Fruit fly (Drosophila melanogaster) whole organism, pupa: Measurements from ENCODE around the gene AgmNAT.
A peak's percentile ranks its signal among the peaks of the same experiment; 100 is the strongest.

Source experiments
- CG10348 ChIP-seq: fragments of 200-800 bp; sonication (Bioruptor generic); IDR thresholded peaks from 2 replicates; pipeline ENCODE4 v1.3.6; 2022; ENCODE audit warnings: missing biosample characterization, missing genetic modification characterization
- CG12605 ChIP-seq: fragments of 200-800 bp; sonication (Bioruptor generic); IDR thresholded peaks from 2 replicates; pipeline ENCODE4 v1.3.6; 2022; ENCODE audit warnings: missing biosample characterization, missing genetic modification characterization
- CG13204 ChIP-seq: fragments of 200-800 bp; sonication (Bioruptor generic); optimal IDR thresholded peaks from 2 replicates; lab custom pipeline; 2018; ENCODE audit warnings: missing biosample characterization, mild to moderate bottlenecking, missing genetic modification characterization, moderate library complexity
- CG14655 ChIP-seq: fragments of 200-800 bp; sonication (Bioruptor generic); optimal IDR thresholded peaks from 3 replicates; lab custom pipeline; 2017; ENCODE audit warnings: mild to moderate bottlenecking, missing biosample characterization, missing genetic modification reagents, missing genetic modification characterization
- CG15710 ChIP-seq: fragments of 200-800 bp; sonication (Bioruptor generic); optimal IDR thresholded peaks from 2 replicates; lab custom pipeline; 2018; ENCODE audit warnings: missing biosample characterization, mild to moderate bottlenecking, missing genetic modification characterization, moderate library complexity
- CG17806 ChIP-seq: fragments of 200-800 bp; sonication (Bioruptor generic); optimal IDR thresholded peaks from 2 replicates; lab custom pipeline; 2018; ENCODE audit warnings: missing biosample characterization, mild to moderate bottlenecking, missing genetic modification characterization, moderate library complexity
- CG32121 ChIP-seq: fragments of 200-800 bp; sonication (Bioruptor generic); IDR thresholded peaks from 2 replicates; pipeline ENCODE4 v1.3.6; 2022; ENCODE audit warnings: missing biosample characterization, missing genetic modification characterization
- CG34367 ChIP-seq: fragments of 200-800 bp; sonication (Bioruptor generic); optimal IDR thresholded peaks from 2 replicates; lab custom pipeline; 2018; ENCODE audit warnings: missing biosample characterization, mild to moderate bottlenecking, missing genetic modification characterization
- CG4496 ChIP-seq: fragments of 200-800 bp; sonication (Bioruptor generic); IDR thresholded peaks from 3 replicates; pipeline ENCODE4 v1.3.6; 2022; ENCODE audit warnings: missing biosample characterization, missing genetic modification characterization
- CG8159 ChIP-seq: fragments of 200-800 bp; sonication (Bioruptor generic); optimal IDR thresholded peaks from 3 replicates; lab custom pipeline; 2018; ENCODE audit warnings: missing biosample characterization, mild to moderate bottlenecking, missing genetic modification characterization, moderate library complexity
- CG8301 ChIP-seq: fragments of 200-800 bp; sonication (Bioruptor generic); optimal IDR thresholded peaks from 2 replicates; lab custom pipeline; 2018; ENCODE audit warnings: missing biosample characterization, mild to moderate bottlenecking, missing genetic modification characterization
- CG9948 ChIP-seq: fragments of 200-800 bp; sonication (Bioruptor generic); optimal IDR thresholded peaks from 2 replicates; lab custom pipeline; 2018; ENCODE audit warnings: missing biosample characterization, mild to moderate bottlenecking, missing genetic modification characterization, moderate library complexity
- D1 ChIP-seq: fragments of 200-800 bp; sonication (Bioruptor generic); optimal IDR thresholded peaks from 2 replicates; lab custom pipeline; 2018; ENCODE audit warnings: missing biosample characterization, mild to moderate bottlenecking, missing genetic modification characterization, moderate library complexity
- EcR ChIP-seq: fragments of 200-800 bp; sonication (Bioruptor generic); optimal IDR thresholded peaks from 3 replicates; lab custom pipeline; 2019; ENCODE audit warnings: missing biosample characterization, missing genetic modification characterization, mild to moderate bottlenecking, moderate library complexity, missing genetic modification reagents
- Ets98B ChIP-seq: fragments of 200-800 bp; sonication (Bioruptor generic); IDR thresholded peaks from 2 replicates; pipeline ENCODE4 v1.3.6; 2022; ENCODE audit warnings: missing biosample characterization, missing genetic modification characterization
- Pif1A ChIP-seq: fragments of 200-800 bp; sonication (Bioruptor generic); optimal IDR thresholded peaks from 3 replicates; lab custom pipeline; 2016; ENCODE audit warnings: missing biosample characterization, missing genetic modification characterization
- Pif1B ChIP-seq: fragments of 200-800 bp; sonication (Bioruptor generic); optimal IDR thresholded peaks from 3 replicates; lab custom pipeline; 2016; ENCODE audit warnings: missing biosample characterization, missing genetic modification characterization
- Snoo ChIP-seq: fragments of 200-800 bp; sonication (Bioruptor generic); optimal IDR thresholded peaks from 3 replicates; lab custom pipeline; 2017; ENCODE audit warnings: missing biosample characterization, mild to moderate bottlenecking, missing genetic modification characterization, inconsistent platforms
- fd96Ca ChIP-seq: fragments of 200-800 bp; sonication (Bioruptor generic); IDR thresholded peaks from 3 replicates; pipeline ENCODE4 v1.3.6; 2022; ENCODE audit warnings: missing biosample characterization, missing genetic modification characterization
- gl ChIP-seq: fragments of 200-800 bp; sonication (Bioruptor generic); optimal IDR thresholded peaks from 2 replicates; lab custom pipeline; 2018; ENCODE audit warnings: missing biosample characterization, mild to moderate bottlenecking, missing genetic modification characterization
- rn ChIP-seq: fragments of 200-800 bp; sonication (Bioruptor generic); IDR thresholded peaks from 2 replicates; pipeline ENCODE4 v1.3.6; 2022; ENCODE audit warnings: missing biosample characterization, missing genetic modification characterization

Gene AgmNAT

dm6 chrX:5800634-5801033, 15.0 kb downstream of the AgmNAT start:
- TF ChIP-seq CG8159 (tag; lab: Kevin White, UChicago) (no peak), CG9948 (tag; lab: Kevin White, UChicago) (no peak), CG4496 (peak; percentile 21; the same call in 1 of the 3 replicates)
- TF ChIP-seq, all 21 proteins: peak for 1

dm6 chrX:5791840-5792239, 23.8 kb downstream of the AgmNAT start, which contains the start of gene CG12239:
Gene CG12239 (plus strand): TSS chrX:5792140.
- TF ChIP-seq CG9948 (tag; lab: Kevin White, UChicago) = no peak
- TF ChIP-seq CG15710 (tag; lab: Kevin White, UChicago) = no peak
- TF ChIP-seq rn (GFP tag; lab: Robert Waterston, UW) = no peak
- TF ChIP-seq CG8159 (tag; lab: Kevin White, UChicago) = no peak
- TF ChIP-seq CG10348 (GFP tag; lab: Robert Waterston, UW) = no peak
- TF ChIP-seq Pif1B (GFP tag; lab: Kevin White, UChicago) = no peak
- no peak for TF ChIP-seq CG13204 (GFP tag; lab: Kevin White, UChicago)
- no peak for TF ChIP-seq Pif1A (GFP tag; lab: Kevin White, UChicago)
- no peak for TF ChIP-seq CG32121
- TF ChIP-seq gl = no peak
- no peak for TF ChIP-seq Ets98B (GFP tag; lab: Robert Waterston, UW)
- no peak for TF ChIP-seq CG34367 (tag; lab: Kevin White, UChicago)
- TF ChIP-seq EcR (GFP tag; lab: Kevin White, UChicago) = no peak
- no peak for TF ChIP-seq CG17806

dm6 chrX:5789187-5789586, 26.4 kb downstream of the AgmNAT start, which contains the start of gene CG15767:
Gene CG15767 (plus strand): TSS chrX:5789487.
- TF ChIP-seq CG13204 (GFP tag; lab: Kevin White, UChicago) (no peak), CG34367 (tag; lab: Kevin White, UChicago) (no peak), D1 (tag; lab: Kevin White, UChicago) (no peak), Pif1A (GFP tag; lab: Kevin White, UChicago) (no peak), CG17806 (no peak), CG8301 (tag; lab: Kevin White, UChicago) (no peak), CG10348 (GFP tag; lab: Robert Waterston, UW) (no peak), Ets98B (GFP tag; lab: Robert Waterston, UW) (no peak), Pif1B (GFP tag; lab: Kevin White, UChicago) (no peak), gl (no peak), CG32121 (no peak), CG12605 (GFP tag; lab: Robert Waterston, UW) (no peak)
- TF ChIP-seq, all 21 proteins: peak for 0

dm6 chrX:5786559-5786958, 29.1 kb downstream of the AgmNAT start:
- TF ChIP-seq CG10348 (GFP tag; lab: Robert Waterston, UW) (0 out of 2 replicates have a peak, but pooled peaks have one; percentile 10), Pif1B (GFP tag; lab: Kevin White, UChicago) (peak; percentile 68), CG32121 (peak; percentile 87), CG9948 (tag; lab: Kevin White, UChicago) (peak; percentile 47), D1 (tag; lab: Kevin White, UChicago) (no peak), Ets98B (GFP tag; lab: Robert Waterston, UW) (peak; percentile 84), CG17806 (no peak), rn (GFP tag; lab: Robert Waterston, UW) (0 out of 2 replicates have a peak, but pooled peaks have one; percentile 45), CG12605 (GFP tag; lab: Robert Waterston, UW) (peak; percentile 82), Snoo (tag; lab: Kevin White, UChicago) (no peak), EcR (GFP tag; lab: Kevin White, UChicago) (no peak), CG15710 (tag; lab: Kevin White, UChicago) (peak; percentile 48), fd96Ca (GFP tag; lab: Robert Waterston, UW) (peak; percentile 77), CG34367 (tag; lab: Kevin White, UChicago) (no peak), CG14655 (GFP tag; lab: Kevin White, UChicago) (peak; percentile 11), Pif1A (GFP tag; lab: Kevin White, UChicago) (peak; percentile 83), CG13204 (GFP tag; lab: Kevin White, UChicago) (no peak), CG4496 (peak; percentile 84), gl (no peak)
- TF ChIP-seq, all 21 proteins: peak for 12

dm6 chrX:5783260-5784040, 32.2 kb downstream of the AgmNAT start:
- TF ChIP-seq EcR (GFP tag; lab: Kevin White, UChicago) = no peak
- TF ChIP-seq D1 (tag; lab: Kevin White, UChicago) = no peak
- no peak for TF ChIP-seq CG12605 (GFP tag; lab: Robert Waterston, UW)
- TF ChIP-seq CG15710 (tag; lab: Kevin White, UChicago) = peak; percentile 41
- peak; percentile 40 for TF ChIP-seq CG34367 (tag; lab: Kevin White, UChicago)
- peak; percentile 52 for TF ChIP-seq CG14655 (GFP tag; lab: Kevin White, UChicago)
- TF ChIP-seq CG8159 (tag; lab: Kevin White, UChicago) = peak; percentile 49
- no peak for TF ChIP-seq CG17806
- peak; percentile 71 for TF ChIP-seq Ets98B (GFP tag; lab: Robert Waterston, UW)
- peak; percentile 58 for TF ChIP-seq CG32121
- no peak for TF ChIP-seq rn (GFP tag; lab: Robert Waterston, UW)
- peak; percentile 65; the same call in 2 of the 3 replicates for TF ChIP-seq CG4496
- TF ChIP-seq fd96Ca (GFP tag; lab: Robert Waterston, UW) = peak; percentile 78
- TF ChIP-seq Pif1B (GFP tag; lab: Kevin White, UChicago) = peak; percentile 66
- TF ChIP-seq gl = no peak
- TF ChIP-seq CG10348 (GFP tag; lab: Robert Waterston, UW) = no peak
- peak; percentile 6 for TF ChIP-seq CG13204 (GFP tag; lab: Kevin White, UChicago)
- TF ChIP-seq Snoo (tag; lab: Kevin White, UChicago) = peak; percentile 70
- peak; percentile 50 for TF ChIP-seq CG9948 (tag; lab: Kevin White, UChicago)
- TF ChIP-seq Pif1A (GFP tag; lab: Kevin White, UChicago) = peak; percentile 56
- TF ChIP-seq CG8301 (tag; lab: Kevin White, UChicago) = peak; percentile 43
